Worm (Caenorhabditis elegans) whole organism, midembryonic: Measurements from ENCODE around the gene srw-141.

Experiments used
- T22C8.4 ChIP-seq: fragments of 200-800 bp; sonication (Bioruptor generic); IDR thresholded peaks from 2 replicates; pipeline ENCODE4 v1.3.6; 2022; ENCODE audit warnings: missing genetic modification characterization, missing compliant biosample characterization
- cog-1 ChIP-seq: sonication (generic microtip); optimal IDR thresholded peaks from 2 replicates; lab custom pipeline; 2016; ENCODE audit warnings: missing genetic modification characterization, missing compliant biosample characterization
- klf-2 ChIP-seq: fragments of 200-800 bp; sonication (Bioruptor generic); conservative IDR thresholded peaks from 2 replicates; pipeline ENCODE4 v1.3.6; 2022; ENCODE audit warnings: missing genetic modification reagents, missing genetic modification characterization, missing compliant biosample characterization
- med-1 ChIP-seq: sonication (generic microtip); optimal IDR thresholded peaks from 2 replicates; lab custom pipeline; 2017; ENCODE audit warnings: missing genetic modification characterization, mild to moderate bottlenecking, missing compliant biosample characterization, antibody characterized with exemption, missing genetic modification reagents; ENCODE audit not compliant: insufficient read depth
- ref-1 ChIP-seq: fragments of 200-800 bp; sonication (Bioruptor generic); conservative IDR thresholded peaks from 2 replicates; pipeline ENCODE4 v1.3.6; 2022; ENCODE audit warnings: missing genetic modification reagents, missing genetic modification characterization, missing compliant biosample characterization
- tab-1 ChIP-seq: fragments of 200-800 bp; sonication (Bioruptor generic); IDR thresholded peaks from 2 replicates; pipeline ENCODE4 v1.3.6; 2022; ENCODE audit warnings: missing genetic modification characterization, missing compliant biosample characterization
- ztf-23 ChIP-seq: fragments of 200-800 bp; sonication (Bioruptor generic); IDR thresholded peaks from 2 replicates; pipeline ENCODE4 v1.3.6; 2022; ENCODE audit warnings: missing genetic modification reagents, missing genetic modification characterization, missing compliant biosample characterization
- ztf-29 ChIP-seq: fragments of 200-800 bp; sonication (Bioruptor generic); IDR thresholded peaks from 2 replicates; pipeline ENCODE4 v1.3.6; 2022; ENCODE audit warnings: missing genetic modification reagents, missing genetic modification characterization, missing compliant biosample characterization

DNA sequence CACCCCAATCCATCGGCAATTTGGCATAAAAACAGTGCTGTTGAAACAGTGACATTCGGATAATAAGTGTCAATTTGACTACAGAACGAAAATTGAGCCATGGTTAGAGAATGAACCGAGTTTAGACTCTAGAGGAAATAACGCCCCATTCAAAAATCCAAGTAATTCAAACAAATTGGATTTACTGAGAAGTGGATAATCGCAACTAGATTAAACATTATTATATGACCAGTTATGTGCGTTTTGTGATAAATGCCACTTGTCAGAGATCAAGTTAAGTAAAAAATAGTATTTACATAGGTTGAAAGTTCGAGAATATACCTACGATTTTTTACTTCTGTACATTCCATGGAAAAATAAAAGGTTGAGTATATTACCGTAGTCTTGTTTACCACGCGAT lies 46.9 kb upstream of the srw-141 start, which contains the start of gene srw-139:
- no peak for TF ChIP-seq ztf-23 (GFP tag; lab: Robert Waterston, UW)
- TF ChIP-seq klf-2, result no peak
- no peak for TF ChIP-seq tab-1 (GFP tag; lab: Robert Waterston, UW)
- TF ChIP-seq cog-1 (tag; lab: Kevin White, UChicago), result no peak
- TF ChIP-seq ztf-29 (GFP tag; lab: Robert Waterston, UW), result no peak
- no peak for TF ChIP-seq T22C8.4
- no peak for TF ChIP-seq med-1 (GFP tag; lab: Kevin White, UChicago)
- no peak for TF ChIP-seq ref-1 (GFP tag; lab: Robert Waterston, UW)
